Fruit fly (Drosophila melanogaster): ENCODE data around the gene CG8677.

DNA sequence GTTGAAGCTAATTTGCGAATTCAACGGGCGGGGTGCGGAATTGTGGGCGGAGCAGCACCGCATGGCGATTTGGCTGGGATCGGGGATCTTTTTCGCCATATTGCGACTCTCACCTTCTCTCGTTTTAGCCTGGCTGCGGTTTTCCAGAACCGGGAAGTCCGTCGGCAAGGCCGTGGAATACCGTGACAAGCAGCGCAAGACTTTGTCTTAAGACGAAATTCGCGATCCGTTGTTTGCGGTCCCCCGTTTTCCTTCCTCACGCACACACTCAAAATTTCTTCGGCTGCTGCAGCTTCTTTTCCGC, 41.9 kb upstream of the CG8677 start:
- TF ChIP-seq lola (GFP tag; optimal IDR thresholded peaks at IDR 0.05), result no peak
- no peak for TF ChIP-seq fru (GFP tag; optimal IDR thresholded peaks at IDR 0.05)
- no peak for TF ChIP-seq Dif (GFP tag; optimal IDR thresholded peaks at IDR 0.05; ENCODE audit: partially characterized antibody)
- TF ChIP-seq usp (GFP tag; optimal IDR thresholded peaks at IDR 0.05), result no peak
- no peak for TF ChIP-seq Myc (optimal IDR thresholded peaks at IDR 0.05)
- TF ChIP-seq psq (GFP tag; optimal IDR thresholded peaks at IDR 0.05), result no peak
